Worm (Caenorhabditis elegans) whole organism, early embryonic: ENCODE measurements around the gene cutl-24.
A peak's percentile ranks its signal among the peaks of the same experiment; 100 is the strongest.

Experiments
- B0310.2 ChIP-seq: sonication (generic microtip); optimal IDR thresholded peaks from 2 replicates; lab custom pipeline; 2016; ENCODE audit warnings: mild to moderate bottlenecking, missing genetic modification characterization, missing compliant biosample characterization
- F13C5.2 ChIP-seq: sonication (generic microtip); optimal IDR thresholded peaks from 2 replicates; lab custom pipeline; 2017; ENCODE audit warnings: mild to moderate bottlenecking, missing genetic modification characterization, inconsistent platforms, missing compliant biosample characterization
- aly-1 ChIP-seq: sonication (generic microtip); optimal IDR thresholded peaks from 2 replicates; lab custom pipeline; 2016; ENCODE audit warnings: missing genetic modification characterization, missing compliant biosample characterization
- ama-1 ChIP-seq: fragments of 150-350 bp; optimal IDR thresholded peaks from 2 replicates; lab custom pipeline; 2014
- ceh-13 ChIP-seq: fragments of 200-800 bp; sonication (Bioruptor generic); optimal IDR thresholded peaks from 2 replicates; lab custom pipeline; 2018; ENCODE audit warnings: mild to moderate bottlenecking, missing genetic modification characterization, missing compliant biosample characterization
- ceh-36 ChIP-seq: sonication (generic microtip); optimal IDR thresholded peaks from 2 replicates; lab custom pipeline; 2016; ENCODE audit warnings: missing genetic modification characterization, inconsistent platforms, missing compliant biosample characterization
- ets-7 ChIP-seq: sonication (generic microtip); optimal IDR thresholded peaks from 2 replicates; lab custom pipeline; 2016; ENCODE audit warnings: missing genotype, missing genetic modification characterization, missing compliant biosample characterization
- flt-1 ChIP-seq: fragments of 200-800 bp; sonication (Bioruptor generic); IDR thresholded peaks from 2 replicates; pipeline ENCODE4 v1.3.6; 2022; ENCODE audit warnings: missing genetic modification characterization, missing compliant biosample characterization
- hmbx-1 ChIP-seq: sonication (generic microtip); optimal IDR thresholded peaks from 2 replicates; lab custom pipeline; 2016; ENCODE audit warnings: mild to moderate bottlenecking, missing genetic modification characterization, missing compliant biosample characterization
- hmg-4 ChIP-seq: fragments of 200-800 bp; sonication (Bioruptor generic); optimal IDR thresholded peaks from 2 replicates; lab custom pipeline; 2018; ENCODE audit warnings: mild to moderate bottlenecking, missing genetic modification characterization, missing compliant biosample characterization
- hnd-1 ChIP-seq: sonication (generic microtip); optimal IDR thresholded peaks from 2 replicates; lab custom pipeline; 2016; ENCODE audit warnings: missing genetic modification characterization, missing compliant biosample characterization
- pes-1 ChIP-seq: fragments of 200-800 bp; sonication (Bioruptor generic); IDR thresholded peaks from 2 replicates; pipeline ENCODE4 v1.3.6; 2022; ENCODE audit warnings: missing genetic modification reagents, missing genetic modification characterization, missing compliant biosample characterization
- scrt-1 ChIP-seq: fragments of 200-800 bp; sonication (Bioruptor generic); IDR thresholded peaks from 2 replicates; pipeline ENCODE4 v1.3.6; 2022; ENCODE audit warnings: missing genetic modification characterization, missing compliant biosample characterization
- sea-1 ChIP-seq: fragments of 200-800 bp; sonication (Bioruptor generic); conservative IDR thresholded peaks from 2 replicates; pipeline ENCODE4 v1.3.6; 2022; ENCODE audit warnings: missing genetic modification characterization, missing compliant biosample characterization
- tbx-11 ChIP-seq: fragments of 200-800 bp; sonication (Bioruptor generic); IDR thresholded peaks from 2 replicates; pipeline ENCODE4 v1.3.6; 2022; ENCODE audit warnings: missing genetic modification characterization, missing compliant biosample characterization
- tbx-37 ChIP-seq: fragments of 200-800 bp; sonication (Bioruptor generic); conservative IDR thresholded peaks from 2 replicates; pipeline ENCODE4 v1.3.6; 2022; ENCODE audit warnings: missing genetic modification reagents, missing genetic modification characterization, missing compliant biosample characterization
- tra-4 ChIP-seq: sonication (generic microtip); optimal IDR thresholded peaks from 2 replicates; lab custom pipeline; 2017; ENCODE audit warnings: missing genetic modification characterization, missing compliant biosample characterization

The cutl-24 gene

DNA sequence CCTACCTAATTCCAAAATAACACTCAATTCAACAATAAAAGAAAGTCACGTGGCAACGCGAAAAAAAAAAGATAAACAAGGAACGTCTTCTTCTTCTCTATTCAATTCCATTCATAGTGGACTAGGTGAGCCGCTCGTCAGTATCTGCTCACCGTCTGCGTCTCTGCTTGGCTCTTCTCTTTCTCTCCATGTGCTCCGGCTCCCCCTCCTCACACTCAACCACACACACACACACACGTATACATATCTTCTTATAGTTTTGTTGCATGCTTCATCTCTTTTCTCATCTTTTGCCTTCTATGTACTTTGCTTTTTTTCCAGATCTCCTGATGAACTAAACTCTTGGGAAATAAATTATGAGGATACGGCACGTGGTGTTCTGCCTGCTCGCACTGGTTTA is 32.8 kb upstream of the cutl-24 start, which contains the start of gene daf-1:
Gene daf-1, plus strand, starts transcription at position 322 of the 400 bp plus-strand sequence.
- TF ChIP-seq pes-1 (GFP tag; lab: Robert Waterston, UW): no peak
- no peak for TF ChIP-seq scrt-1 (GFP tag; lab: Robert Waterston, UW)
- no peak for TF ChIP-seq hmbx-1 (tag; lab: Kevin White, UChicago)
- TF ChIP-seq tra-4 (tag; lab: Kevin White, UChicago): no peak
- no peak for TF ChIP-seq sea-1 (GFP tag; lab: Robert Waterston, UW)
- no peak for TF ChIP-seq ceh-36
- TF ChIP-seq aly-1 (tag; lab: Kevin White, UChicago): no peak
- TF ChIP-seq ets-7 (tag; lab: Kevin White, UChicago): no peak
- no peak for TF ChIP-seq B0310.2 (tag; lab: Kevin White, UChicago)
- TF ChIP-seq ama-1 (lab: Kevin White, UChicago): no peak
- no peak for TF ChIP-seq hmg-4 (GFP tag; lab: Kevin White, UChicago)
- no peak for TF ChIP-seq flt-1 (GFP tag; lab: Robert Waterston, UW)
- no peak for TF ChIP-seq tbx-11 (GFP tag; lab: Robert Waterston, UW)
- no peak for TF ChIP-seq ceh-13 (GFP tag; lab: Kevin White, UChicago)
- TF ChIP-seq tbx-37 (GFP tag; lab: Robert Waterston, UW): no peak
- no peak for TF ChIP-seq F13C5.2 (tag; lab: Kevin White, UChicago)
- TF ChIP-seq hnd-1 (tag; lab: Kevin White, UChicago): no peak

DNA sequence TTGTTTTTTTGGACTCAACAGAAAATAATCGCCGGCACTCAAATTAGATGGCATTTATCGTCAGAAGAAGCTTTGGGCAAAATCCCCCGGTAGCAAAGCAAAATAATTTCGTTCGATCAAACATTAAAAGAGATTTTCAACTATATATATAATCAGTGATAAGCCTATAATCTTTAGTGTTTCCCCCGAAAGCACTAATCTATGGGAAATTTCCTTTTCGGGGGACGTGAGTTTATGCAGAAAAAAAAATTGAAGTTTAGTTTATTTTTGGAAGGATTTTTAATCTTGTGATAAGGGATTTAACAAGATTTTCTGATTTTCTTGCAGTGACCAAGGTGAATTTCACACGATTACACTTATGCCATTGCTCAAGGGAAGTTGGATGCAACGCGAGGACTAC is 30.9 kb upstream of the cutl-24 start:
- TF ChIP-seq ceh-36 (no peak), aly-1 (tag; lab: Kevin White, UChicago) (no peak), ceh-13 (GFP tag; lab: Kevin White, UChicago) (no peak), tbx-37 (GFP tag; lab: Robert Waterston, UW) (no peak), scrt-1 (GFP tag; lab: Robert Waterston, UW) (no peak), F13C5.2 (tag; lab: Kevin White, UChicago) (no peak), tra-4 (tag; lab: Kevin White, UChicago) (no peak), pes-1 (GFP tag; lab: Robert Waterston, UW) (no peak), B0310.2 (tag; lab: Kevin White, UChicago) (no peak), ama-1 (lab: Kevin White, UChicago) (no peak), ets-7 (tag; lab: Kevin White, UChicago) (no peak), hnd-1 (tag; lab: Kevin White, UChicago) (no peak), hmg-4 (GFP tag; lab: Kevin White, UChicago) (no peak), sea-1 (GFP tag; lab: Robert Waterston, UW) (no peak), flt-1 (GFP tag; lab: Robert Waterston, UW) (no peak), hmbx-1 (tag; lab: Kevin White, UChicago) (no peak)

DNA sequence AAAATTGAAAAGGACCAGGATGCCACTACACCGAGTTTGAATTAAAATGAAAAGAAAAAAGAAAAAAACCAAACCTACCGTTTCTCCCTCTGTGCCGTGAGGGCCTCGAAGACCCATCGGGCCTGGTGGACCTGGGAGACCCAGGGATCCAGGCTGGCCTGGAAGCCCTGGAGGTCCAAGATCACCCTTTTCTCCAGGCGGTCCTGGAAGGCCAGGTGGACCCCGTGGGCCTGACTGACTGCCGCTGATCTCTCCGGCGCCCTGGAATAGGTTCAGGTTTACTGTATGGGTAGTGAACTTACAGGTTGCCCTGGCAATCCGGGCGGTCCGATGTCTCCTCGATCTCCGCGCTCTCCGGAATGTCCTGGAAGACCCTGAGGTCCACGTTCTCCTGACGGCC is 25.2 kb upstream of the cutl-24 start:
- no peak for TF ChIP-seq hmg-4 (GFP tag; lab: Kevin White, UChicago)
- no peak for TF ChIP-seq B0310.2 (tag; lab: Kevin White, UChicago)
- TF ChIP-seq ceh-13 (GFP tag; lab: Kevin White, UChicago): no peak
- TF ChIP-seq scrt-1 (GFP tag; lab: Robert Waterston, UW): no peak
- TF ChIP-seq ama-1 (lab: Kevin White, UChicago): no peak

DNA sequence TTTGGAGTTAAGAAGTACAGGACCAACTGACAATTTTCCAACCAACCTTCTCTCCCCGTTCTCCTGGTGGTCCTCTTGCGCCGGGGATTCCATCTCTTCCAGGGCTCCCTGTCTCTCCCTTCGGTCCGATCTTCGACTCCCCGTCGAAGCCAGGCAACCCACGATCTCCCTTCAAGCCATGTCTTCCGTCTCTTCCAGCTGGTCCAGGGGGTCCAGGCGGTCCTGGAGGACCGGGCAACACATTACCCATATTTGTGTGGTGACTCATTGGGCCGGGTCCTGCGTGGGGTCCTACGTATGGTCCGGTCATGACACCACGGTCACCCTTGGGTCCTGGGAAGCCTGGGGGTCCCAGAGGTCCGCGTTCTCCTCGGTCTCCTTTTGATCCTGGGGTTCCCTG is 23.9 kb upstream of the cutl-24 start:
- TF ChIP-seq scrt-1 (GFP tag; lab: Robert Waterston, UW) (no peak), tbx-37 (GFP tag; lab: Robert Waterston, UW) (no peak), flt-1 (GFP tag; lab: Robert Waterston, UW) (no peak), sea-1 (GFP tag; lab: Robert Waterston, UW) (no peak), F13C5.2 (tag; lab: Kevin White, UChicago) (no peak), hmbx-1 (tag; lab: Kevin White, UChicago) (no peak), tbx-11 (GFP tag; lab: Robert Waterston, UW) (no peak), ceh-36 (no peak), pes-1 (GFP tag; lab: Robert Waterston, UW) (no peak), tra-4 (tag; lab: Kevin White, UChicago) (no peak), ceh-13 (GFP tag; lab: Kevin White, UChicago) (no peak)

DNA sequence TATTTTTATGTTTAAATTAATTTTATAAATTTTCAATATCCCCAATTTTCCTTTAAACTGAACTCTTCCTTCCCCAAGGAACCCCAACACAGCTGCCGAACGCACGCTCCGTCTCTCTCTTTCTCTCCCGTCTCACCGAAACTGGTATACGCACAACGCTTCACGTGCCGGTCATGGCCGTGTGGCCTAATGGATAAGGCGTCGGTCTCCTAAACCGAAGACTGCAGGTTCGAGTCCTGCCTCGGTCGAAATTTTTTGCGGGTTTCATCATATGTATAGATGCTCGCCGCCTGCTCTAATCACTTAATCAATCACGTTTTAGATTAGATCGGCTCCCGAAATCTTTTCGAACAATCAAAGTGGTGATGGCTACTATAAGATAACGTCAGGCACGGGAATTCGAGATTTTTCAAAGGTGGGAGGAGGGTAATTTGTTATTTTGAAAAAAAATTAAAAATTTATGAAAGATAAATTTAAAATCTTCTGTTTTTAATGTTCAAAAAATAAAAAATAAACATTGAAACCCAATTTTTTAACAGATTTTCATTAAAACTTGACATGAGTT is 21.0 kb upstream of the cutl-24 start:
- TF ChIP-seq flt-1 (GFP tag; lab: Robert Waterston, UW): peak; percentile 98
- peak; percentile 99 for TF ChIP-seq hmg-4 (GFP tag; lab: Kevin White, UChicago)
- TF ChIP-seq ama-1 (lab: Kevin White, UChicago): peak; percentile 53
- TF ChIP-seq ceh-13 (GFP tag; lab: Kevin White, UChicago): peak; percentile 96
- TF ChIP-seq aly-1 (tag; lab: Kevin White, UChicago): peak; percentile 91
- TF ChIP-seq scrt-1 (GFP tag; lab: Robert Waterston, UW): peak; percentile 99
- TF ChIP-seq tbx-11 (GFP tag; lab: Robert Waterston, UW): peak; percentile 97
- peak; percentile 98 for TF ChIP-seq pes-1 (GFP tag; lab: Robert Waterston, UW)
- TF ChIP-seq hmbx-1 (tag; lab: Kevin White, UChicago): peak; percentile 87
- peak; percentile 93 for TF ChIP-seq B0310.2 (tag; lab: Kevin White, UChicago)
- peak; percentile 95 for TF ChIP-seq tbx-37 (GFP tag; lab: Robert Waterston, UW)
- peak; percentile 96 for TF ChIP-seq ceh-36
- TF ChIP-seq tra-4 (tag; lab: Kevin White, UChicago): peak; percentile 88
- TF ChIP-seq ets-7 (tag; lab: Kevin White, UChicago): peak; percentile 79
- peak; percentile 96 for TF ChIP-seq sea-1 (GFP tag; lab: Robert Waterston, UW)
- peak; percentile 97 for TF ChIP-seq F13C5.2 (tag; lab: Kevin White, UChicago)
- peak; percentile 84 for TF ChIP-seq hnd-1 (tag; lab: Kevin White, UChicago)

DNA sequence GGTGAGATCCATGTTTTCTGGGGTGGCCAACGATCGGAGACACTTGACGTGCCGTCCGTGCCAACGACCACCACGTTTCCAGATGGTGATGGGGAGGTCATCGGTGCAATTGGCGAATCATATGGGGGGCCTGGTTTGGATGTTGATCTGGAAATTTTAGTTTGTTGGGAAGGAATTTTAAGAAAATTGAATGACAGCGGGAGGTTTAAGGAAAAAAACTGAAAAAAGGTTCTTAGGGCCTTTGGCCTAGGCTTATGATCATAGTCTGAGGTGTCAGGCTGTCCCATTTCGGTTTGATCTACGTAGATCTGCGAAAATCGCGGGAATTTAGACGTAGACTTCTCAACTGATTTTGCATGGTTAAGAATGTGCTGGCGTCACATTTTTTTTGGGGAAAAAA is 17.1 kb upstream of the cutl-24 start, which contains the start of gene col-99:
Gene col-99, minus strand, starts transcription at position 101 of the 400 bp plus-strand sequence.
- TF ChIP-seq ama-1 (lab: Kevin White, UChicago) (no peak), ceh-13 (GFP tag; lab: Kevin White, UChicago) (no peak), ceh-36 (no peak), hnd-1 (tag; lab: Kevin White, UChicago) (no peak), hmbx-1 (tag; lab: Kevin White, UChicago) (no peak), hmg-4 (GFP tag; lab: Kevin White, UChicago) (no peak), pes-1 (GFP tag; lab: Robert Waterston, UW) (no peak)
